Worm (Caenorhabditis elegans): Measurements from ENCODE around the gene msp-76.

ce11 chrIV:9737204-9737790 lies 48.5 kb downstream of the msp-76 start, which contains the start of gene cka-1:
- TF ChIP-seq mab-5 (tag; optimal IDR thresholded peaks at IDR 0.05) (no peak), ztf-11 (tag; optimal IDR thresholded peaks at IDR 0.05) (no peak)
